Worm (Caenorhabditis elegans) whole organism, L3 larva: ENCODE results near the gene T01E8.8.

Source experiments
- R02D3.7 ChIP-seq: fragments of 150-350 bp; optimal IDR thresholded peaks from 2 replicates; lab custom pipeline; 2014; ENCODE audit warnings: missing biosample characterization, missing genetic modification characterization
- snpc-4 ChIP-seq: fragments of 150-350 bp; optimal IDR thresholded peaks from 2 replicates; lab custom pipeline; 2014; ENCODE audit warnings: missing biosample characterization, missing genetic modification characterization

DNA sequence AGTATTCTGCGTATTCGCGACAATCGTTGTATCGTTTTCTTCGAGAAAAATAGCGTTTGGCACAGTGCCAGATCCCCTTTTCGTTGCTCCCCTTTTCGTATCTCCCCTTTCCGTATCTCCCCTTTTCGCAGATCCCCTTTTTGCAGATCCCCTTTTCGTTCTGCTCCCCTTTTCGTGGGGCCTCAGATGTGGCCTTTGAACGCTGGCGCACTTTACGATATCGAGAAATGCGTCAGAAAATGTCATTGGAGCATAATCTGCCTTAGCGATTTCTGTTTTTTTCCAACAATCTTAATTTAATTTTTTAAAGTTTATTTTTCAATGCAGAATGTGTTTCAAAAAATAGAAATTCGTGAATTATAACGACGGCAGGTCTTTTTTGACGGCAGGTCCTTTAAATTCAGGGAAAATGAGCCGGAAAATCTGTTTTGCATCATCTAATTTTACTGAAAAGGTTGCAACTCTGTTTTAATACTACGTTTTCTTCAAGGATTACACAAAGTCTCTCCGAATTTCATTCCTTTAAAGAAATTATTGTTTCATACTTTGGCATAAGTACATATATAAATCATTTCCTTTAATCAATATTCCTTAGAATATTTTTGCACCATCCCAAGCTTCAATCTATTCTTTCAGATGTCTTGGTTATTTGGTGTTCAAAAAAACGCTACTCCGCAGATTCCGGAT lies 17.4 kb downstream of the T01E8.8 start, which contains the start of gene atad-3:
- peak; percentile 74 for TF ChIP-seq snpc-4 (tag; lab: Kevin White, UChicago)
- TF ChIP-seq R02D3.7 (tag; lab: Kevin White, UChicago), result peak; percentile 77
